Fruit fly (Drosophila melanogaster) whole organism, embryonic: ENCODE results near the gene swa.

Source experiments
- Blimp-1 ChIP-seq: fragments of 200-800 bp; sonication (Bioruptor generic); optimal IDR thresholded peaks from 3 replicates; lab custom pipeline; 2018; ENCODE audit warnings: missing biosample characterization, missing genetic modification characterization, mild to moderate bottlenecking, moderate library complexity, missing genetic modification reagents
- Bteb2 ChIP-seq: fragments of 200-800 bp; sonication (Bioruptor generic); optimal IDR thresholded peaks from 2 replicates; lab custom pipeline; 2016; ENCODE audit warnings: missing biosample characterization, missing genetic modification characterization
- CG10209 ChIP-seq: fragments of 200-800 bp; sonication (Bioruptor generic); optimal IDR thresholded peaks from 3 replicates; lab custom pipeline; 2017; ENCODE audit warnings: missing biosample characterization, mild to moderate bottlenecking, missing genetic modification characterization, missing genetic modification reagents
- CG1024 ChIP-seq: fragments of 200-800 bp; sonication (Bioruptor generic); IDR thresholded peaks from 2 replicates; pipeline ENCODE4 v1.3.6; 2022; ENCODE audit warnings: missing biosample characterization, missing genetic modification characterization
- CG12219 ChIP-seq: fragments of 200-800 bp; sonication (Bioruptor generic); optimal IDR thresholded peaks from 3 replicates; lab custom pipeline; 2018; ENCODE audit warnings: missing biosample characterization, mild to moderate bottlenecking, missing genetic modification characterization
- CG12236 ChIP-seq: fragments of 200-800 bp; sonication (Bioruptor generic); optimal IDR thresholded peaks from 2 replicates; lab custom pipeline; 2016; ENCODE audit warnings: missing biosample characterization, missing genetic modification characterization
- CG12744 ChIP-seq: fragments of 200-800 bp; sonication (Bioruptor generic); optimal IDR thresholded peaks from 2 replicates; lab custom pipeline; 2016; ENCODE audit warnings: missing biosample characterization, missing genetic modification characterization
- CG14014 ChIP-seq: fragments of 200-800 bp; sonication (Bioruptor generic); IDR thresholded peaks from 2 replicates; pipeline ENCODE4 v1.3.6; 2022; ENCODE audit warnings: missing biosample characterization, missing genetic modification characterization
- CG15011 ChIP-seq: fragments of 200-800 bp; sonication (Bioruptor generic); optimal IDR thresholded peaks from 3 replicates; lab custom pipeline; 2018; ENCODE audit warnings: missing biosample characterization, mild to moderate bottlenecking, missing genetic modification characterization
- CG17359 ChIP-seq: fragments of 200-800 bp; sonication (Bioruptor generic); optimal IDR thresholded peaks from 3 replicates; lab custom pipeline; 2018; ENCODE audit warnings: missing biosample characterization, mild to moderate bottlenecking, missing genetic modification characterization, moderate library complexity
- CG17829 ChIP-seq: fragments of 200-800 bp; optimal IDR thresholded peaks from 2 replicates; lab custom pipeline; 2019; ENCODE audit warnings: missing biosample characterization, mild to moderate bottlenecking, missing genetic modification characterization, moderate library complexity
- CG18599 ChIP-seq: fragments of 200-800 bp; sonication (Bioruptor generic); optimal IDR thresholded peaks from 3 replicates; lab custom pipeline; 2017; ENCODE audit warnings: missing biosample characterization, missing genetic modification characterization, mild to moderate bottlenecking, moderate library complexity, missing genetic modification reagents
- CG2116 ChIP-seq: fragments of 200-800 bp; sonication (Bioruptor generic); optimal IDR thresholded peaks from 3 replicates; lab custom pipeline; 2018; ENCODE audit warnings: missing biosample characterization, mild to moderate bottlenecking, missing genetic modification characterization
- CG30403 ChIP-seq: fragments of 200-800 bp; sonication (Bioruptor generic); optimal IDR thresholded peaks from 3 replicates; lab custom pipeline; 2016; ENCODE audit warnings: missing biosample characterization, missing genetic modification characterization
- CG3065 ChIP-seq: fragments of 200-800 bp; sonication (Bioruptor generic); optimal IDR thresholded peaks from 2 replicates; lab custom pipeline; 2016; ENCODE audit warnings: missing biosample characterization, missing genetic modification characterization
- CG31365 ChIP-seq: fragments of 200-800 bp; sonication (Bioruptor generic); optimal IDR thresholded peaks from 2 replicates; lab custom pipeline; 2018; ENCODE audit warnings: missing biosample characterization, mild to moderate bottlenecking, missing genetic modification characterization
- CG33557 ChIP-seq: fragments of 200-800 bp; sonication (Bioruptor generic); optimal IDR thresholded peaks from 2 replicates; lab custom pipeline; 2019; ENCODE audit warnings: missing biosample characterization, mild to moderate bottlenecking, missing genetic modification characterization, moderate library complexity
- CG4282 ChIP-seq: fragments of 200-800 bp; sonication (Bioruptor generic); optimal IDR thresholded peaks from 2 replicates; lab custom pipeline; 2016; ENCODE audit warnings: missing biosample characterization, missing genetic modification characterization
- CG43689 ChIP-seq: fragments of 200-800 bp; sonication (Bioruptor generic); IDR thresholded peaks from 2 replicates; pipeline ENCODE4 v1.3.6; 2022; ENCODE audit warnings: missing biosample characterization, missing genetic modification characterization
- CG6683 ChIP-seq: fragments of 200-800 bp; sonication (Bioruptor generic); optimal IDR thresholded peaks from 2 replicates; lab custom pipeline; 2017; ENCODE audit warnings: missing biosample characterization, mild to moderate bottlenecking, missing genetic modification characterization, missing genetic modification reagents
- CG7786 ChIP-seq: fragments of 200-800 bp; sonication (Bioruptor generic); optimal IDR thresholded peaks from 2 replicates; lab custom pipeline; 2016; ENCODE audit warnings: missing biosample characterization, missing genetic modification characterization
- CG7928 ChIP-seq: fragments of 200-800 bp; sonication (Bioruptor generic); optimal IDR thresholded peaks from 2 replicates; lab custom pipeline; 2017; ENCODE audit warnings: missing biosample characterization, mild to moderate bottlenecking, missing genetic modification characterization
- Camta ChIP-seq: fragments of 200-800 bp; sonication (Bioruptor generic); optimal IDR thresholded peaks from 2 replicates; lab custom pipeline; 2016; ENCODE audit warnings: missing biosample characterization, missing genetic modification characterization
- CrebB ChIP-seq: fragments of 200-800 bp; sonication (Bioruptor generic); optimal IDR thresholded peaks from 3 replicates; lab custom pipeline; 2018; ENCODE audit warnings: missing biosample characterization, mild to moderate bottlenecking, missing genetic modification characterization
- Dad ChIP-seq: fragments of 200-800 bp; sonication (Bioruptor generic); optimal IDR thresholded peaks from 3 replicates; lab custom pipeline; 2016; ENCODE audit warnings: missing biosample characterization, missing genetic modification characterization
- Dll ChIP-seq: fragments of 200-800 bp; sonication (Bioruptor generic); IDR thresholded peaks from 4 replicates; pipeline ENCODE4 v1.3.6; 2022; ENCODE audit warnings: missing biosample characterization, missing genetic modification characterization; ENCODE audit not compliant: partially characterized antibody
- Eip74EF ChIP-seq, 2 experiments: fragments of 200-800 bp in 1 of 2; fragments of >200 bp in 1 of 2; sonication (Bioruptor generic) in 1 of 2; optimal IDR thresholded peaks; 2 replicates each; lab custom pipeline; 2017 to 2019; ENCODE audit warnings: missing biosample characterization in 2 of 2, missing genetic modification characterization in 2 of 2, mild to moderate bottlenecking in 1 of 2, moderate library complexity in 1 of 2
- Fer1 ChIP-seq: fragments of 200-800 bp; sonication (Bioruptor generic); optimal IDR thresholded peaks from 2 replicates; lab custom pipeline; 2017; ENCODE audit warnings: missing biosample characterization, mild to moderate bottlenecking, missing genetic modification characterization
- H15 ChIP-seq: fragments of 200-800 bp; sonication (Bioruptor generic); IDR thresholded peaks from 3 replicates; pipeline ENCODE4 v1.3.6; 2022; ENCODE audit warnings: missing biosample characterization, missing genetic modification characterization
- HLH54F ChIP-seq: fragments of 200-800 bp; sonication (Bioruptor generic); optimal IDR thresholded peaks from 3 replicates; lab custom pipeline; 2016; ENCODE audit warnings: missing biosample characterization, missing genetic modification characterization
- Hmr ChIP-seq: fragments of 200-800 bp; sonication (Bioruptor generic); optimal IDR thresholded peaks from 3 replicates; lab custom pipeline; 2017; ENCODE audit warnings: mild to moderate bottlenecking, missing biosample characterization, missing genetic modification reagents, missing genetic modification characterization
- Oli ChIP-seq: fragments of 200-800 bp; sonication (Bioruptor generic); optimal IDR thresholded peaks from 2 replicates; lab custom pipeline; 2018; ENCODE audit warnings: missing biosample characterization, mild to moderate bottlenecking, missing genetic modification characterization, moderate library complexity
- Six4 ChIP-seq: fragments of 200-800 bp; sonication (Bioruptor generic); optimal IDR thresholded peaks from 2 replicates; lab custom pipeline; 2016; ENCODE audit warnings: missing biosample characterization, missing genetic modification characterization
- Sox102F ChIP-seq: fragments of 200-800 bp; sonication (Bioruptor generic); optimal IDR thresholded peaks from 2 replicates; lab custom pipeline; 2018; ENCODE audit warnings: missing biosample characterization, mild to moderate bottlenecking, missing genetic modification characterization, moderate library complexity
- az2 ChIP-seq: fragments of 200-800 bp; sonication (Bioruptor generic); optimal IDR thresholded peaks from 3 replicates; lab custom pipeline; 2016; ENCODE audit warnings: missing biosample characterization, missing genetic modification characterization
- esg ChIP-seq: fragments of 200-800 bp; sonication (Bioruptor generic); conservative IDR thresholded peaks from 2 replicates; pipeline ENCODE4 v1.3.6; 2022; ENCODE audit warnings: missing biosample characterization, missing genetic modification characterization
- fru ChIP-seq: fragments of >200 bp; optimal IDR thresholded peaks from 2 replicates; lab custom pipeline; 2017
- gt ChIP-seq: fragments of 200-800 bp; sonication (Bioruptor generic); IDR thresholded peaks from 2 replicates; pipeline ENCODE4 v1.3.6; 2022; ENCODE audit warnings: missing biosample characterization, missing genetic modification characterization
- jumu ChIP-seq: fragments of 200-800 bp; sonication (Bioruptor generic); optimal IDR thresholded peaks from 3 replicates; lab custom pipeline; 2016; ENCODE audit warnings: missing biosample characterization, missing genetic modification characterization
- lab ChIP-seq: fragments of 200-800 bp; sonication (Bioruptor generic); optimal IDR thresholded peaks from 3 replicates; lab custom pipeline; 2017; ENCODE audit warnings: missing biosample characterization, missing genetic modification characterization, mild to moderate bottlenecking, moderate library complexity, missing genetic modification reagents
- p53 ChIP-seq: fragments of 200-800 bp; sonication (Bioruptor generic); optimal IDR thresholded peaks from 2 replicates; lab custom pipeline; 2016; ENCODE audit warnings: missing biosample characterization, missing genetic modification characterization
- prd ChIP-seq, 3 experiments: fragments of >200 bp in 2 of 3; fragments of 200-800 bp in 1 of 3; sonication (Bioruptor generic) in 1 of 3; optimal IDR thresholded peaks in 2 of 3; IDR thresholded peaks in 1 of 3; 2 replicates in 2 of 3; 3 replicates in 1 of 3; pipeline versions ENCODE4 v1.3.6 to Lab custom; 2017 to 2022; ENCODE audit warnings: missing biosample characterization in 1 of 3, missing genetic modification characterization in 1 of 3
- psq ChIP-seq: fragments of 200-800 bp; sonication (Bioruptor generic); optimal IDR thresholded peaks from 2 replicates; lab custom pipeline; 2017; ENCODE audit warnings: missing biosample characterization, missing genetic modification characterization
- pum ChIP-seq: fragments of 200-800 bp; sonication (Bioruptor generic); optimal IDR thresholded peaks from 2 replicates; lab custom pipeline; 2016; ENCODE audit warnings: missing biosample characterization, missing genetic modification characterization
- sob ChIP-seq: fragments of 200-800 bp; sonication (Bioruptor generic); IDR thresholded peaks from 2 replicates; pipeline ENCODE4 v1.3.6; 2022; ENCODE audit warnings: missing biosample characterization, missing genetic modification characterization
- stwl ChIP-seq: fragments of 200-800 bp; sonication (Bioruptor generic); optimal IDR thresholded peaks from 3 replicates; lab custom pipeline; 2018; ENCODE audit warnings: missing biosample characterization, mild to moderate bottlenecking, missing genetic modification characterization, moderate library complexity
- ttk ChIP-seq: fragments of 200-800 bp; sonication (Bioruptor generic); IDR thresholded peaks from 2 replicates; pipeline ENCODE4 v2.1.2; 2022; ENCODE audit warnings: missing biosample characterization, missing genetic modification characterization
- wdn ChIP-seq: fragments of 200-800 bp; sonication (Bioruptor generic); IDR thresholded peaks from 2 replicates; pipeline ENCODE4 v1.3.6; 2022; ENCODE audit warnings: missing biosample characterization, missing genetic modification characterization
- zen2 ChIP-seq: fragments of 200-800 bp; sonication (Bioruptor generic); IDR thresholded peaks from 3 replicates; pipeline ENCODE4 v1.3.6; 2022; ENCODE audit warnings: missing biosample characterization, missing genetic modification characterization; ENCODE audit not compliant: partially characterized antibody
- zfh2 ChIP-seq: fragments of 200-800 bp; sonication (Bioruptor generic); optimal IDR thresholded peaks from 2 replicates; lab custom pipeline; 2016; ENCODE audit warnings: missing biosample characterization, missing genetic modification characterization

The swa gene

dm6 chrX:6375636-6376035 is 10.1 kb upstream of the swa start (continued):
- TF ChIP-seq CG7786 (GFP tag; lab: Kevin White, UChicago) (peak; percentile 30), psq (GFP tag; lab: Kevin White, UChicago) (no peak), Six4 (GFP tag; lab: Kevin White, UChicago) (peak; percentile 17), CrebB (no peak), Fer1 (GFP tag; lab: Kevin White, UChicago) (peak; percentile 79), CG18599 (GFP tag; lab: Kevin White, UChicago) (peak; percentile 84), zfh2 (GFP tag; lab: Kevin White, UChicago) (peak; percentile 13), ttk (GFP tag; lab: Robert Waterston, UW) (peak; percentile 43; the same call in 1 of the 2 replicates), Eip74EF (GFP tag; optimal IDR thresholded peaks at IDR 0.05; lab: Kevin White, UChicago) (peak in 1 of 2 experiments; percentile 4), CG1024 (GFP tag; lab: Robert Waterston, UW) (no peak), CG2116 (GFP tag; lab: Kevin White, UChicago) (no peak), Oli (tag; lab: Kevin White, UChicago) (peak; percentile 43), Bteb2 (no peak), CG33557 (no peak), CG31365 (tag; lab: Kevin White, UChicago) (no peak), CG12236 (GFP tag; lab: Kevin White, UChicago) (peak; percentile 14), Dll (GFP tag; lab: Robert Waterston, UW) (no peak), jumu (peak; percentile 33), CG3065 (GFP tag; lab: Kevin White, UChicago) (no peak), wdn (GFP tag; lab: Robert Waterston, UW) (no peak; the same call in 1 of the 2 replicates), stwl (no peak), Hmr (GFP tag; lab: Kevin White, UChicago) (peak; percentile 67), HLH54F (GFP tag; lab: Kevin White, UChicago) (peak; percentile 21), CG15011 (peak; percentile 37), CG7928 (GFP tag; lab: Kevin White, UChicago) (no peak), H15 (no peak), p53 (GFP tag; lab: Kevin White, UChicago) (no peak), gt (no peak), lab (GFP tag; lab: Kevin White, UChicago) (peak; percentile 80), CG6683 (GFP tag; lab: Kevin White, UChicago) (no peak), fru (lab: Kevin White, UChicago) (no peak), CG4282 (GFP tag; lab: Kevin White, UChicago) (no peak), az2 (GFP tag; lab: Kevin White, UChicago) (peak; percentile 31), CG43689 (GFP tag; lab: Robert Waterston, UW) (0 out of 2 replicates have a peak, but pooled peaks have one; percentile 14), zen2 (GFP tag; lab: Robert Waterston, UW) (no peak), CG12744 (GFP tag; lab: Kevin White, UChicago) (peak; percentile 12), pum (GFP tag; lab: Kevin White, UChicago) (peak; percentile 38), Dad (peak; percentile 3), Blimp-1 (GFP tag; lab: Kevin White, UChicago) (peak; percentile 36), CG17829 (tag; lab: Kevin White, UChicago) (peak; percentile 26), Sox102F (GFP tag; lab: Kevin White, UChicago) (peak; percentile 28), CG12219 (GFP tag; lab: Kevin White, UChicago) (peak; percentile 36), CG10209 (peak; percentile 39), CG30403 (GFP tag; lab: Kevin White, UChicago) (peak; percentile 47), sob (GFP tag; lab: Robert Waterston, UW) (0 out of 2 replicates have a peak, but pooled peaks have one; percentile 23), esg (GFP tag; lab: Robert Waterston, UW) (0 out of 2 replicates have a peak, but pooled peaks have one; percentile 18), Camta (GFP tag; lab: Kevin White, UChicago) (no peak), prd (optimal IDR thresholded peaks at IDR 0.05; lab: Kevin White, UChicago) (no peak), prd (GFP tag; IDR thresholded peaks at IDR 0.05; lab: Robert Waterston, UW) (peak; percentile 59; the same call in 1 of the 3 replicates), CG17359 (tag; lab: Kevin White, UChicago) (peak; percentile 36), CG14014 (GFP tag; lab: Robert Waterston, UW) (peak; percentile 41)
